Fruit fly (Drosophila melanogaster) whole organism, embryonic: Measurements from ENCODE around the gene Mekk1.

Source experiments
- BtbVII ChIP-seq: fragments of 200-800 bp; sonication (Bioruptor generic); optimal IDR thresholded peaks from 3 replicates; lab custom pipeline; 2017; ENCODE audit warnings: missing biosample characterization, mild to moderate bottlenecking, missing genetic modification characterization
- CG1024 ChIP-seq: fragments of 200-800 bp; sonication (Bioruptor generic); IDR thresholded peaks from 2 replicates; pipeline ENCODE4 v1.3.6; 2022; ENCODE audit warnings: missing biosample characterization, missing genetic modification characterization
- CG10267 ChIP-seq: fragments of 200-800 bp; sonication (Bioruptor generic); optimal IDR thresholded peaks from 2 replicates; lab custom pipeline; 2018; ENCODE audit warnings: missing biosample characterization, mild to moderate bottlenecking, missing genetic modification characterization, moderate library complexity
- CG10654 ChIP-seq: fragments of 200-800 bp; sonication (Bioruptor generic); optimal IDR thresholded peaks from 2 replicates; lab custom pipeline; 2016; ENCODE audit warnings: missing biosample characterization, missing genetic modification characterization
- CG11456 ChIP-seq: fragments of 200-800 bp; sonication (Bioruptor generic); IDR thresholded peaks from 3 replicates; pipeline ENCODE4 v1.3.6; 2022; ENCODE audit warnings: missing biosample characterization, missing genetic modification characterization
- CG12769 ChIP-seq: fragments of 200-800 bp; sonication (Bioruptor generic); optimal IDR thresholded peaks from 2 replicates; lab custom pipeline; 2019; ENCODE audit warnings: missing biosample characterization, mild to moderate bottlenecking, missing genetic modification characterization, moderate library complexity
- CG14860 ChIP-seq: fragments of 200-800 bp; sonication (Bioruptor generic); IDR thresholded peaks from 3 replicates; pipeline ENCODE4 v1.3.6; 2022; ENCODE audit warnings: missing biosample characterization, missing genetic modification characterization; ENCODE audit not compliant: partially characterized antibody
- CG16815 ChIP-seq: fragments of 200-800 bp; sonication (Bioruptor generic); optimal IDR thresholded peaks from 3 replicates; lab custom pipeline; 2017; ENCODE audit warnings: missing biosample characterization, mild to moderate bottlenecking, missing genetic modification characterization
- CG17359 ChIP-seq: fragments of 200-800 bp; sonication (Bioruptor generic); optimal IDR thresholded peaks from 3 replicates; lab custom pipeline; 2018; ENCODE audit warnings: missing biosample characterization, mild to moderate bottlenecking, missing genetic modification characterization, moderate library complexity
- CG17612 ChIP-seq: fragments of 200-800 bp; sonication (Bioruptor generic); IDR thresholded peaks from 2 replicates; pipeline ENCODE4 v1.3.6; 2022; ENCODE audit warnings: missing biosample characterization, missing genetic modification characterization
- CG18262 ChIP-seq: fragments of 200-800 bp; optimal IDR thresholded peaks from 3 replicates; lab custom pipeline; 2019; ENCODE audit warnings: missing biosample characterization, mild to moderate bottlenecking, missing genetic modification characterization, moderate library complexity
- CG3163 ChIP-seq: fragments of 200-800 bp; sonication (Bioruptor generic); optimal IDR thresholded peaks from 3 replicates; lab custom pipeline; 2016; ENCODE audit warnings: missing biosample characterization, missing genetic modification characterization
- CG32767 ChIP-seq: fragments of 200-800 bp; sonication (Bioruptor generic); IDR thresholded peaks from 2 replicates; pipeline ENCODE4 v1.3.6; 2022; ENCODE audit warnings: missing biosample characterization, missing genetic modification characterization
- CG43689 ChIP-seq: fragments of 200-800 bp; sonication (Bioruptor generic); IDR thresholded peaks from 2 replicates; pipeline ENCODE4 v1.3.6; 2022; ENCODE audit warnings: missing biosample characterization, missing genetic modification characterization
- CG4820 ChIP-seq: fragments of 200-800 bp; sonication (Bioruptor generic); optimal IDR thresholded peaks from 3 replicates; lab custom pipeline; 2016; ENCODE audit warnings: missing biosample characterization, missing genetic modification characterization
- CG6765 ChIP-seq: fragments of 200-800 bp; sonication (Bioruptor generic); optimal IDR thresholded peaks from 3 replicates; lab custom pipeline; 2017; ENCODE audit warnings: missing biosample characterization, mild to moderate bottlenecking, missing genetic modification characterization
- CG9215 ChIP-seq: fragments of 200-800 bp; sonication (Bioruptor generic); IDR thresholded peaks from 2 replicates; pipeline ENCODE4 v1.3.6; 2022; ENCODE audit warnings: missing biosample characterization, missing genetic modification characterization
- Ets97D ChIP-seq: fragments of 200-800 bp; sonication (Bioruptor generic); optimal IDR thresholded peaks from 3 replicates; lab custom pipeline; 2016; ENCODE audit warnings: missing biosample characterization, missing genetic modification characterization
- Gug ChIP-seq: fragments of 200-800 bp; sonication (Bioruptor generic); IDR thresholded peaks from 4 replicates; pipeline ENCODE4 v1.3.6; 2022; ENCODE audit warnings: missing biosample characterization, missing genetic modification characterization
- Hmr ChIP-seq: fragments of 200-800 bp; sonication (Bioruptor generic); optimal IDR thresholded peaks from 3 replicates; lab custom pipeline; 2017; ENCODE audit warnings: mild to moderate bottlenecking, missing biosample characterization, missing genetic modification reagents, missing genetic modification characterization
- Hr51 ChIP-seq, 2 experiments: fragments of 200-800 bp; sonication (Bioruptor generic); optimal IDR thresholded peaks; 2 replicates in 1 of 2; 3 replicates in 1 of 2; lab custom pipeline; 2016 to 2018; ENCODE audit warnings: missing biosample characterization in 2 of 2, missing genetic modification characterization in 2 of 2, mild to moderate bottlenecking in 1 of 2, moderate library complexity in 1 of 2
- Lpt ChIP-seq: fragments of >200 bp; optimal IDR thresholded peaks from 2 replicates; lab custom pipeline; 2018; ENCODE audit warnings: missing biosample characterization, missing genetic modification characterization
- Myb ChIP-seq: fragments of 200-800 bp; sonication (Bioruptor generic); optimal IDR thresholded peaks from 2 replicates; lab custom pipeline; 2016; ENCODE audit warnings: missing biosample characterization, missing genetic modification characterization
- NC2β ChIP-seq: fragments of 200-800 bp; sonication (Bioruptor generic); optimal IDR thresholded peaks from 2 replicates; lab custom pipeline; 2016; ENCODE audit warnings: missing biosample characterization, missing genetic modification characterization
- Oli ChIP-seq: fragments of 200-800 bp; sonication (Bioruptor generic); optimal IDR thresholded peaks from 2 replicates; lab custom pipeline; 2018; ENCODE audit warnings: missing biosample characterization, mild to moderate bottlenecking, missing genetic modification characterization, moderate library complexity
- Side ChIP-seq: fragments of 200-800 bp; sonication (Bioruptor generic); optimal IDR thresholded peaks from 2 replicates; lab custom pipeline; 2016; ENCODE audit warnings: missing biosample characterization, missing genetic modification characterization
- Sry-β ChIP-seq: fragments of 200-800 bp; sonication (Bioruptor generic); optimal IDR thresholded peaks from 2 replicates; lab custom pipeline; 2018; ENCODE audit warnings: missing biosample characterization, mild to moderate bottlenecking, missing genetic modification characterization, moderate library complexity
- cad ChIP-seq: fragments of >200 bp; optimal IDR thresholded peaks from 2 replicates; lab custom pipeline; 2017; ENCODE audit warnings: missing biosample characterization, missing genetic modification characterization
- corto ChIP-seq: fragments of 200-800 bp; sonication (Bioruptor generic); optimal IDR thresholded peaks from 2 replicates; lab custom pipeline; 2016; ENCODE audit warnings: missing biosample characterization, mild to moderate bottlenecking, missing genetic modification characterization, moderate library complexity
- croc ChIP-seq: fragments of 200-800 bp; sonication (Bioruptor generic); conservative IDR thresholded peaks from 3 replicates; pipeline ENCODE4 v1.3.6; 2022; ENCODE audit warnings: missing biosample characterization, missing genetic modification characterization
- dmrt11E ChIP-seq: fragments of 200-800 bp; sonication (Bioruptor generic); optimal IDR thresholded peaks from 3 replicates; lab custom pipeline; 2018; ENCODE audit warnings: missing biosample characterization, mild to moderate bottlenecking, missing genetic modification characterization, moderate library complexity
- fu2 ChIP-seq: fragments of 200-800 bp; sonication (Bioruptor generic); optimal IDR thresholded peaks from 2 replicates; lab custom pipeline; 2016; ENCODE audit warnings: missing biosample characterization, missing genetic modification characterization
- hbn ChIP-seq: fragments of 200-800 bp; sonication (Bioruptor generic); IDR thresholded peaks from 2 replicates; pipeline ENCODE4 v1.3.6; 2022; ENCODE audit warnings: missing biosample characterization, missing genetic modification characterization; ENCODE audit not compliant: partially characterized antibody
- lab ChIP-seq: fragments of 200-800 bp; sonication (Bioruptor generic); optimal IDR thresholded peaks from 3 replicates; lab custom pipeline; 2017; ENCODE audit warnings: missing biosample characterization, missing genetic modification characterization, mild to moderate bottlenecking, moderate library complexity, missing genetic modification reagents
- mam ChIP-seq: fragments of 200-800 bp; sonication (Bioruptor generic); optimal IDR thresholded peaks from 3 replicates; lab custom pipeline; 2016; ENCODE audit warnings: missing biosample characterization, missing genetic modification characterization
- nau ChIP-seq: fragments of 200-800 bp; sonication (Bioruptor generic); optimal IDR thresholded peaks from 3 replicates; lab custom pipeline; 2017; ENCODE audit warnings: missing biosample characterization, mild to moderate bottlenecking, missing genetic modification characterization, missing genetic modification reagents
- nom ChIP-seq: fragments of 200-800 bp; sonication (Bioruptor generic); optimal IDR thresholded peaks from 2 replicates; lab custom pipeline; 2017; ENCODE audit warnings: missing biosample characterization, missing genetic modification characterization, mild to moderate bottlenecking, moderate library complexity, missing genetic modification reagents
- odd ChIP-seq: fragments of 200-800 bp; sonication (Bioruptor generic); optimal IDR thresholded peaks from 2 replicates; lab custom pipeline; 2017; ENCODE audit warnings: missing biosample characterization, mild to moderate bottlenecking, missing genetic modification characterization
- pb ChIP-seq: fragments of 200-800 bp; sonication (Bioruptor generic); optimal IDR thresholded peaks from 3 replicates; lab custom pipeline; 2016; ENCODE audit warnings: missing biosample characterization, missing genetic modification characterization
- pros ChIP-seq: fragments of 200-800 bp; sonication (Bioruptor generic); optimal IDR thresholded peaks from 3 replicates; lab custom pipeline; 2019; ENCODE audit warnings: missing biosample characterization, mild to moderate bottlenecking, missing genetic modification characterization, moderate library complexity
- row ChIP-seq: fragments of 200-800 bp; sonication (Bioruptor generic); IDR thresholded peaks from 3 replicates; pipeline ENCODE4 v1.3.6; 2022; ENCODE audit warnings: missing biosample characterization, missing genetic modification characterization
- sens-2 ChIP-seq: fragments of 200-800 bp; sonication (Bioruptor generic); IDR thresholded peaks from 2 replicates; pipeline ENCODE4 v1.3.6; 2022; ENCODE audit warnings: missing biosample characterization, missing genetic modification characterization
- sob ChIP-seq: fragments of 200-800 bp; sonication (Bioruptor generic); IDR thresholded peaks from 2 replicates; pipeline ENCODE4 v1.3.6; 2022; ENCODE audit warnings: missing biosample characterization, missing genetic modification characterization
- twi ChIP-seq: fragments of 200-800 bp; optimal IDR thresholded peaks from 2 replicates; lab custom pipeline; 2019; ENCODE audit warnings: missing biosample characterization, mild to moderate bottlenecking, missing genetic modification characterization, moderate library complexity
- unc-4 ChIP-seq: fragments of 200-800 bp; sonication (Bioruptor generic); IDR thresholded peaks from 2 replicates; pipeline ENCODE4 v1.3.6; 2022; ENCODE audit warnings: missing biosample characterization, missing genetic modification characterization; ENCODE audit not compliant: partially characterized antibody
- usp ChIP-seq: fragments of >200 bp; optimal IDR thresholded peaks from 2 replicates; lab custom pipeline; 2017; ENCODE audit warnings: missing biosample characterization, missing genetic modification characterization
- z ChIP-seq: fragments of 200-800 bp; sonication (Bioruptor generic); IDR thresholded peaks from 3 replicates; pipeline ENCODE4 v1.3.6; 2022; ENCODE audit warnings: missing biosample characterization, missing genetic modification characterization
- zfh1 ChIP-seq: fragments of 200-800 bp; sonication (Bioruptor generic); IDR thresholded peaks from 3 replicates; pipeline ENCODE4 v1.3.6; 2022; ENCODE audit warnings: missing biosample characterization, missing genetic modification characterization

Gene Mekk1

dm6 chr3R:18741844-18742187, 1.6 kb downstream of the Mekk1 start (continued):
- TF ChIP-seq Hr51 (GFP tag; optimal IDR thresholded peaks at IDR 0.05; lab: Kevin White, UChicago) (no peak), twi (tag; lab: Kevin White, UChicago) (no peak), nom (GFP tag; lab: Kevin White, UChicago) (no peak), Ets97D (GFP tag; lab: Kevin White, UChicago) (no peak), CG18262 (tag; lab: Kevin White, UChicago) (peak; percentile 42), CG9215 (GFP tag; lab: Robert Waterston, UW) (no peak), lab (GFP tag; lab: Kevin White, UChicago) (no peak), CG12769 (tag; lab: Kevin White, UChicago) (no peak), sob (no peak), CG17359 (tag; lab: Kevin White, UChicago) (no peak), CG43689 (GFP tag; lab: Robert Waterston, UW) (no peak), cad (GFP tag; lab: Kevin White, UChicago) (no peak)

dm6 chr3R:18741027-18741843, 2.2 kb downstream of the Mekk1 start:
- TF ChIP-seq Side (GFP tag; lab: Kevin White, UChicago) (peak; percentile 81), CG14860 (GFP tag; lab: Robert Waterston, UW) (no peak), CG6765 (peak; percentile 91), fu2 (peak; percentile 80), CG32767 (GFP tag; lab: Robert Waterston, UW) (peak; percentile 94), CG1024 (GFP tag; lab: Robert Waterston, UW) (peak; percentile 91), CG10267 (tag; lab: Kevin White, UChicago) (peak; percentile 92), unc-4 (GFP tag; lab: Robert Waterston, UW) (no peak), lab (GFP tag; lab: Kevin White, UChicago) (peak; percentile 99), Myb (GFP tag; lab: Kevin White, UChicago) (peak; percentile 44), nau (GFP tag; lab: Kevin White, UChicago) (peak; percentile 94), Oli (tag; lab: Kevin White, UChicago) (peak; percentile 95), zfh1 (GFP tag; lab: Robert Waterston, UW) (peak; percentile 95), row (GFP tag; lab: Robert Waterston, UW) (peak; percentile 98), Sry-β (peak; percentile 62), CG3163 (GFP tag; lab: Kevin White, UChicago) (peak; percentile 43), Hmr (GFP tag; lab: Kevin White, UChicago) (peak; percentile 96), z (0 out of 3 replicates have a peak, but pooled peaks have one; percentile 56), mam (GFP tag; lab: Kevin White, UChicago) (peak; percentile 89), odd (GFP tag; lab: Kevin White, UChicago) (peak; percentile 91), CG17612 (GFP tag; lab: Robert Waterston, UW) (peak; percentile 93), twi (tag; lab: Kevin White, UChicago) (peak; percentile 92), BtbVII (GFP tag; lab: Kevin White, UChicago) (peak; percentile 97), dmrt11E (peak; percentile 88), CG10654 (GFP tag; lab: Kevin White, UChicago) (peak; percentile 95), usp (no peak), Lpt (GFP tag; lab: Kevin White, UChicago) (no peak), NC2β (GFP tag; lab: Kevin White, UChicago) (peak; percentile 77), CG16815 (GFP tag; lab: Kevin White, UChicago) (peak; percentile 88), pb (GFP tag; lab: Kevin White, UChicago) (peak; percentile 52), CG11456 (peak; percentile 98), CG4820 (GFP tag; lab: Kevin White, UChicago) (peak; percentile 95), croc (GFP tag; lab: Robert Waterston, UW) (peak; percentile 92), pros (GFP tag; lab: Kevin White, UChicago) (no peak), sens-2 (GFP tag; lab: Robert Waterston, UW) (peak; percentile 90), corto (GFP tag; lab: Kevin White, UChicago) (peak; percentile 92), hbn (GFP tag; lab: Robert Waterston, UW) (no peak), Gug (GFP tag; lab: Robert Waterston, UW) (peak; percentile 89)
